Fruit fly (Drosophila melanogaster) whole organism, embryonic: ENCODE results near the gene Fitm.

Source experiments
- Atf6 ChIP-seq: fragments of 200-800 bp; sonication (Bioruptor generic); IDR thresholded peaks from 2 replicates; pipeline ENCODE4 v1.3.6; 2022; ENCODE audit warnings: missing biosample characterization, missing genetic modification characterization
- BEAF-32 ChIP-seq: fragments of 200-800 bp; sonication (Bioruptor generic); optimal IDR thresholded peaks from 3 replicates; lab custom pipeline; 2017; ENCODE audit warnings: missing biosample characterization, missing genetic modification characterization, mild to moderate bottlenecking, moderate library complexity, missing genetic modification reagents
- CG11093 ChIP-seq: fragments of 200-800 bp; sonication (Bioruptor generic); IDR thresholded peaks from 3 replicates; pipeline ENCODE4 v1.3.6; 2022; ENCODE audit warnings: missing biosample characterization, missing genetic modification characterization
- CG12769 ChIP-seq: fragments of 200-800 bp; sonication (Bioruptor generic); optimal IDR thresholded peaks from 2 replicates; lab custom pipeline; 2019; ENCODE audit warnings: missing biosample characterization, mild to moderate bottlenecking, missing genetic modification characterization, moderate library complexity
- CG14710 ChIP-seq: fragments of 200-800 bp; sonication (Bioruptor generic); optimal IDR thresholded peaks from 3 replicates; lab custom pipeline; 2019; ENCODE audit warnings: missing biosample characterization, mild to moderate bottlenecking, missing genetic modification characterization, moderate library complexity
- CG14965 ChIP-seq: fragments of 200-800 bp; sonication (Bioruptor generic); optimal IDR thresholded peaks from 2 replicates; lab custom pipeline; 2016; ENCODE audit warnings: missing biosample characterization, missing genetic modification characterization, borderline replicate concordance
- CG16779 ChIP-seq: fragments of 200-800 bp; sonication (Bioruptor generic); IDR thresholded peaks from 2 replicates; pipeline ENCODE4 v1.3.6; 2022; ENCODE audit warnings: missing biosample characterization, missing genetic modification characterization
- CG17186 ChIP-seq: fragments of 200-800 bp; sonication (Bioruptor generic); optimal IDR thresholded peaks from 3 replicates; lab custom pipeline; 2017; ENCODE audit warnings: missing biosample characterization, missing genetic modification reagents, missing genetic modification characterization
- CG17385 ChIP-seq: fragments of 200-800 bp; sonication (Bioruptor generic); optimal IDR thresholded peaks from 3 replicates; lab custom pipeline; 2018; ENCODE audit warnings: missing biosample characterization, mild to moderate bottlenecking, missing genetic modification characterization
- CG17568 ChIP-seq: fragments of 200-800 bp; sonication (Bioruptor generic); optimal IDR thresholded peaks from 2 replicates; lab custom pipeline; 2018; ENCODE audit warnings: missing biosample characterization, mild to moderate bottlenecking, missing genetic modification characterization, moderate library complexity
- CG1832 ChIP-seq: fragments of 200-800 bp; sonication (Bioruptor generic); optimal IDR thresholded peaks from 2 replicates; lab custom pipeline; 2017; ENCODE audit warnings: missing biosample characterization, mild to moderate bottlenecking, missing genetic modification characterization, inconsistent platforms
- CG30431 ChIP-seq: fragments of 200-800 bp; sonication (Bioruptor generic); optimal IDR thresholded peaks from 2 replicates; lab custom pipeline; 2017; ENCODE audit warnings: missing biosample characterization, missing genetic modification characterization
- CG3065 ChIP-seq: fragments of 200-800 bp; sonication (Bioruptor generic); optimal IDR thresholded peaks from 2 replicates; lab custom pipeline; 2016; ENCODE audit warnings: missing biosample characterization, missing genetic modification characterization
- CG32772 ChIP-seq: fragments of 200-800 bp; sonication (Bioruptor generic); IDR thresholded peaks from 2 replicates; pipeline ENCODE4 v1.3.6; 2022; ENCODE audit warnings: missing biosample characterization, missing genetic modification characterization
- CG42726 ChIP-seq: fragments of 200-800 bp; sonication (Bioruptor generic); IDR thresholded peaks from 2 replicates; pipeline ENCODE4 v1.3.6; 2022; ENCODE audit warnings: missing biosample characterization, missing genetic modification characterization; ENCODE audit not compliant: partially characterized antibody
- CG4854 ChIP-seq: fragments of 200-800 bp; sonication (Bioruptor generic); optimal IDR thresholded peaks from 2 replicates; lab custom pipeline; 2016; ENCODE audit warnings: missing biosample characterization, missing genetic modification characterization, inconsistent platforms
- CG5180 ChIP-seq: fragments of 200-800 bp; sonication (Bioruptor generic); optimal IDR thresholded peaks from 3 replicates; lab custom pipeline; 2017; ENCODE audit warnings: missing biosample characterization, missing genetic modification characterization, mild to moderate bottlenecking, moderate library complexity, missing genetic modification reagents
- CG9727 ChIP-seq: fragments of 200-800 bp; sonication (Bioruptor generic); optimal IDR thresholded peaks from 3 replicates; lab custom pipeline; 2017; ENCODE audit warnings: missing biosample characterization, mild to moderate bottlenecking, missing genetic modification characterization
- CrebB ChIP-seq: fragments of 200-800 bp; sonication (Bioruptor generic); optimal IDR thresholded peaks from 3 replicates; lab custom pipeline; 2018; ENCODE audit warnings: missing biosample characterization, mild to moderate bottlenecking, missing genetic modification characterization
- Deaf1 ChIP-seq: fragments of 200-800 bp; optimal IDR thresholded peaks from 3 replicates; lab custom pipeline; 2019; ENCODE audit warnings: missing biosample characterization, mild to moderate bottlenecking, missing genetic modification characterization, moderate library complexity
- Optix ChIP-seq: fragments of 200-800 bp; sonication (Bioruptor generic); IDR thresholded peaks from 3 replicates; pipeline ENCODE4 v1.3.6; 2022; ENCODE audit warnings: missing biosample characterization, missing genetic modification characterization
- Ravus ChIP-seq: fragments of 200-800 bp; sonication (Bioruptor generic); IDR thresholded peaks from 2 replicates; pipeline ENCODE4 v1.3.6; 2022; ENCODE audit warnings: missing biosample characterization, missing genetic modification characterization
- aop ChIP-seq: fragments of 200-800 bp; sonication (Bioruptor generic); IDR thresholded peaks from 2 replicates; pipeline ENCODE4 v1.3.6; 2022; ENCODE audit warnings: missing biosample characterization, missing genetic modification characterization
- az2 ChIP-seq: fragments of 200-800 bp; sonication (Bioruptor generic); optimal IDR thresholded peaks from 3 replicates; lab custom pipeline; 2016; ENCODE audit warnings: missing biosample characterization, missing genetic modification characterization
- bsh ChIP-seq, 2 experiments: fragments of 200-800 bp; sonication (Bioruptor generic); optimal IDR thresholded peaks; 2 replicates each; lab custom pipeline; 2017 to 2018; ENCODE audit warnings: mild to moderate bottlenecking in 2 of 2, missing biosample characterization in 2 of 2, missing genetic modification characterization in 2 of 2, moderate library complexity in 1 of 2
- btn ChIP-seq: fragments of 200-800 bp; sonication (Bioruptor generic); optimal IDR thresholded peaks from 2 replicates; lab custom pipeline; 2016; ENCODE audit warnings: missing biosample characterization, missing genetic modification characterization
- corto ChIP-seq: fragments of 200-800 bp; sonication (Bioruptor generic); optimal IDR thresholded peaks from 2 replicates; lab custom pipeline; 2016; ENCODE audit warnings: missing biosample characterization, mild to moderate bottlenecking, missing genetic modification characterization, moderate library complexity
- disco-r ChIP-seq: fragments of 200-800 bp; sonication (Bioruptor generic); optimal IDR thresholded peaks from 2 replicates; lab custom pipeline; 2016; ENCODE audit warnings: missing biosample characterization, missing genetic modification characterization
- fd3F ChIP-seq: fragments of 200-800 bp; sonication (Bioruptor generic); optimal IDR thresholded peaks from 2 replicates; lab custom pipeline; 2018; ENCODE audit warnings: missing biosample characterization, mild to moderate bottlenecking, missing genetic modification characterization, moderate library complexity
- fd96Cb ChIP-seq: fragments of 200-800 bp; sonication (Bioruptor generic); optimal IDR thresholded peaks from 2 replicates; lab custom pipeline; 2018; ENCODE audit warnings: missing biosample characterization, mild to moderate bottlenecking, missing genetic modification characterization, moderate library complexity
- gem ChIP-seq: fragments of 200-800 bp; sonication (Bioruptor generic); optimal IDR thresholded peaks from 2 replicates; lab custom pipeline; 2019; ENCODE audit warnings: missing biosample characterization, mild to moderate bottlenecking, missing genetic modification characterization, moderate library complexity
- hkb ChIP-seq, 2 experiments: fragments of 200-800 bp in 1 of 2; fragments of >200 bp in 1 of 2; sonication (Bioruptor generic) in 1 of 2; IDR thresholded peaks in 1 of 2; optimal IDR thresholded peaks in 1 of 2; 2 replicates each; pipeline versions ENCODE4 v1.3.6 to Lab custom; 2017 to 2022; ENCODE audit warnings: missing biosample characterization in 1 of 2, missing genetic modification characterization in 1 of 2
- insv ChIP-seq, 2 experiments: fragments of 200-800 bp; sonication (Bioruptor generic); optimal IDR thresholded peaks; 3 replicates each; lab custom pipeline; 2016 to 2018; ENCODE audit warnings: missing biosample characterization in 2 of 2, missing genetic modification characterization in 2 of 2
- lmd ChIP-seq: fragments of 200-800 bp; sonication (Bioruptor generic); IDR thresholded peaks from 2 replicates; pipeline ENCODE4 v1.3.6; 2022; ENCODE audit warnings: missing biosample characterization, missing genetic modification characterization
- nerfin-1 ChIP-seq: fragments of 200-800 bp; sonication (Bioruptor generic); optimal IDR thresholded peaks from 3 replicates; lab custom pipeline; 2019; ENCODE audit warnings: missing biosample characterization, mild to moderate bottlenecking, missing genetic modification characterization, moderate library complexity
- pb ChIP-seq: fragments of 200-800 bp; sonication (Bioruptor generic); optimal IDR thresholded peaks from 3 replicates; lab custom pipeline; 2016; ENCODE audit warnings: missing biosample characterization, missing genetic modification characterization
- phol ChIP-seq: fragments of 200-800 bp; sonication (Bioruptor generic); optimal IDR thresholded peaks from 3 replicates; lab custom pipeline; 2018; ENCODE audit warnings: missing biosample characterization, mild to moderate bottlenecking, missing genetic modification characterization, moderate library complexity
- pnt ChIP-seq: fragments of 200-800 bp; sonication (Bioruptor generic); optimal IDR thresholded peaks from 3 replicates; lab custom pipeline; 2016; ENCODE audit warnings: missing biosample characterization, missing genetic modification characterization
- pzg ChIP-seq: fragments of 200-800 bp; sonication (Bioruptor generic); optimal IDR thresholded peaks from 3 replicates; lab custom pipeline; 2018; ENCODE audit warnings: missing biosample characterization, mild to moderate bottlenecking, missing genetic modification characterization, moderate library complexity
- ranshi ChIP-seq: fragments of 200-800 bp; sonication (Bioruptor generic); IDR thresholded peaks from 2 replicates; pipeline ENCODE4 v1.3.6; 2022; ENCODE audit warnings: missing biosample characterization, missing genetic modification characterization
- rib ChIP-seq: fragments of 200-800 bp; sonication (Bioruptor generic); IDR thresholded peaks from 2 replicates; pipeline ENCODE4 v1.3.6; 2022; ENCODE audit warnings: missing biosample characterization, missing genetic modification characterization
- ro ChIP-seq: fragments of 200-800 bp; sonication (Bioruptor generic); IDR thresholded peaks from 2 replicates; pipeline ENCODE4 v1.3.6; 2022; ENCODE audit warnings: missing biosample characterization, missing genetic modification characterization
- sna ChIP-seq: fragments of 200-800 bp; sonication (Bioruptor generic); IDR thresholded peaks from 2 replicates; pipeline ENCODE4 v1.3.6; 2022; ENCODE audit warnings: missing biosample characterization, missing genetic modification characterization; ENCODE audit not compliant: partially characterized antibody
- sob ChIP-seq: fragments of 200-800 bp; sonication (Bioruptor generic); IDR thresholded peaks from 2 replicates; pipeline ENCODE4 v1.3.6; 2022; ENCODE audit warnings: missing biosample characterization, missing genetic modification characterization
- stc ChIP-seq: fragments of 200-800 bp; sonication (Bioruptor generic); IDR thresholded peaks from 2 replicates; pipeline ENCODE4 v1.3.6; 2022; ENCODE audit warnings: missing biosample characterization, missing genetic modification characterization
- tio ChIP-seq: fragments of 200-800 bp; sonication (Bioruptor generic); optimal IDR thresholded peaks from 2 replicates; lab custom pipeline; 2017; ENCODE audit warnings: missing biosample characterization, missing genetic modification characterization, inconsistent platforms
- wdn ChIP-seq: fragments of 200-800 bp; sonication (Bioruptor generic); IDR thresholded peaks from 2 replicates; pipeline ENCODE4 v1.3.6; 2022; ENCODE audit warnings: missing biosample characterization, missing genetic modification characterization
- wor ChIP-seq: fragments of 200-800 bp; sonication (Bioruptor generic); IDR thresholded peaks from 2 replicates; pipeline ENCODE4 v1.3.6; 2022; ENCODE audit warnings: missing biosample characterization, missing genetic modification characterization

The Fitm gene

dm6 chr3L:5186807-5187571 lies 41.1 kb upstream of the Fitm start (continued):
- TF ChIP-seq fd3F (GFP tag; lab: Kevin White, UChicago): peak; percentile 68
- peak; percentile 93 for TF ChIP-seq fd96Cb (tag; lab: Kevin White, UChicago)
- TF ChIP-seq pzg (GFP tag; lab: Kevin White, UChicago): no peak
- TF ChIP-seq aop: 0 out of 2 replicates have a peak, but pooled peaks have one; percentile 38
- TF ChIP-seq CG5180 (GFP tag; lab: Kevin White, UChicago): peak; percentile 67
- TF ChIP-seq az2 (GFP tag; lab: Kevin White, UChicago): peak; percentile 88
- peak; percentile 75 for TF ChIP-seq CG17568
- peak; percentile 88 for TF ChIP-seq CG32772
- peak; percentile 81 for TF ChIP-seq tio (GFP tag; lab: Kevin White, UChicago)
- TF ChIP-seq btn (GFP tag; lab: Kevin White, UChicago): peak; percentile 76
- no peak for TF ChIP-seq BEAF-32
- TF ChIP-seq pnt (GFP tag; lab: Kevin White, UChicago): peak; percentile 87
- peak; percentile 82 for TF ChIP-seq CG14710 (tag; lab: Kevin White, UChicago)
- peak; percentile 88 to 95 for TF ChIP-seq bsh (GFP tag; optimal IDR thresholded peaks at IDR 0.05; lab: Kevin White, UChicago)
- peak; percentile 80 for TF ChIP-seq wor
- peak; percentile 28 for TF ChIP-seq CG1832
- peak; percentile 57 for TF ChIP-seq CG14965 (GFP tag; lab: Kevin White, UChicago)
- peak; percentile 95 for TF ChIP-seq gem
- TF ChIP-seq CG17186: peak; percentile 69
- peak; percentile 39 for TF ChIP-seq Ravus (GFP tag; lab: Robert Waterston, UW)
- peak; percentile 92 for TF ChIP-seq phol (tag; lab: Kevin White, UChicago)
- peak; percentile 85 for TF ChIP-seq CG9727 (GFP tag; lab: Kevin White, UChicago)
- TF ChIP-seq corto (GFP tag; lab: Kevin White, UChicago): peak; percentile 26
- 0 out of 2 replicates have a peak, but pooled peaks have one; percentile 14 for TF ChIP-seq rib
- TF ChIP-seq sna (GFP tag; lab: Robert Waterston, UW): no peak
- TF ChIP-seq disco-r (GFP tag; lab: Kevin White, UChicago): peak; percentile 73
- TF ChIP-seq stc (GFP tag; lab: Robert Waterston, UW): peak; percentile 90
- peak; percentile 79 for TF ChIP-seq CG3065 (GFP tag; lab: Kevin White, UChicago)
- TF ChIP-seq CG16779 (GFP tag; lab: Robert Waterston, UW): peak; percentile 68; the same call in 1 of the 2 replicates
- TF ChIP-seq CG4854 (GFP tag; lab: Kevin White, UChicago): peak; percentile 85
- peak; percentile 63 for TF ChIP-seq Deaf1 (tag; lab: Kevin White, UChicago)
- TF ChIP-seq CG42726: no peak
- peak; percentile 84 for TF ChIP-seq pb (GFP tag; lab: Kevin White, UChicago)
- peak; percentile 89 for TF ChIP-seq ranshi
- TF ChIP-seq CrebB (tag; lab: Kevin White, UChicago): peak; percentile 84
- TF ChIP-seq CG12769: peak; percentile 96
- TF ChIP-seq wdn (GFP tag; lab: Robert Waterston, UW): peak; percentile 71
- peak; percentile 84 for TF ChIP-seq Optix (GFP tag; lab: Robert Waterston, UW)
- peak in 1 of 2 experiments; percentile 68 for TF ChIP-seq insv (GFP tag; optimal IDR thresholded peaks at IDR 0.05; lab: Kevin White, UChicago)
- peak; percentile 61; the same call in 1 of the 2 replicates for TF ChIP-seq ro
- peak; percentile 83 for TF ChIP-seq CG11093
- TF ChIP-seq CG30431: peak; percentile 86
- TF ChIP-seq Atf6 (GFP tag; lab: Robert Waterston, UW): peak; percentile 80
- peak; percentile 84 for TF ChIP-seq nerfin-1 (tag; lab: Kevin White, UChicago)
- TF ChIP-seq CG17385 (GFP tag; lab: Kevin White, UChicago): peak; percentile 85
- TF ChIP-seq hkb (optimal IDR thresholded peaks at IDR 0.05; lab: Kevin White, UChicago): no peak
- peak; percentile 95 for TF ChIP-seq hkb (GFP tag; IDR thresholded peaks at IDR 0.05; lab: Robert Waterston, UW)
- peak; percentile 91 for TF ChIP-seq lmd (GFP tag; lab: Robert Waterston, UW)
- TF ChIP-seq sob (GFP tag; lab: Robert Waterston, UW): peak; percentile 86
